Worm (Caenorhabditis elegans): ENCODE data around the gene abu-1.

- TF ChIP-seq unc-55 (GFP tag; optimal IDR thresholded peaks at IDR 0.05) (no peak), ama-1 (optimal IDR thresholded peaks at IDR 0.05) (no peak), nhr-237 (tag; optimal IDR thresholded peaks at IDR 0.05) (no peak), mdl-1 (tag; optimal IDR thresholded peaks at IDR 0.05) (no peak), aly-2 (tag; optimal IDR thresholded peaks at IDR 0.05) (no peak), lsy-2 (tag; optimal IDR thresholded peaks at IDR 0.05) (no peak), nhr-10 (tag; optimal IDR thresholded peaks at IDR 0.05) (no peak), F13H6.1 (tag; optimal IDR thresholded peaks at IDR 0.05) (no peak)
Measured at ce11 chrV:10333843-10334242, 47.8 kb downstream of the abu-1 start.
